Worm (Caenorhabditis elegans) whole organism, L1 larva: ENCODE results near the gene T05D4.5.

Experiments used
- C34B4.2 ChIP-seq: sonication (generic microtip); optimal IDR thresholded peaks from 2 replicates; lab custom pipeline; 2017; ENCODE audit warnings: mild to moderate bottlenecking, missing genetic modification characterization, missing compliant biosample characterization
- nhr-11 ChIP-seq: fragments of 150-350 bp; optimal IDR thresholded peaks from 2 replicates; lab custom pipeline; 2014; ENCODE audit warnings: missing biosample characterization, missing genetic modification characterization
- snpc-4 ChIP-seq: fragments of 150-350 bp; optimal IDR thresholded peaks from 2 replicates; lab custom pipeline; 2014; ENCODE audit warnings: missing biosample characterization, missing genetic modification characterization
- unc-130 ChIP-seq: fragments of 150-350 bp; optimal IDR thresholded peaks from 2 replicates; lab custom pipeline; 2017; ENCODE audit warnings: missing biosample characterization, missing genetic modification characterization, inconsistent platforms
- ztf-11 ChIP-seq, 2 experiments: sonication (generic microtip); optimal IDR thresholded peaks; 2 replicates each; lab custom pipeline; 2016 to 2017; ENCODE audit warnings: missing genetic modification characterization in 2 of 2, missing biosample characterization in 1 of 2, missing compliant biosample characterization in 1 of 2

DNA sequence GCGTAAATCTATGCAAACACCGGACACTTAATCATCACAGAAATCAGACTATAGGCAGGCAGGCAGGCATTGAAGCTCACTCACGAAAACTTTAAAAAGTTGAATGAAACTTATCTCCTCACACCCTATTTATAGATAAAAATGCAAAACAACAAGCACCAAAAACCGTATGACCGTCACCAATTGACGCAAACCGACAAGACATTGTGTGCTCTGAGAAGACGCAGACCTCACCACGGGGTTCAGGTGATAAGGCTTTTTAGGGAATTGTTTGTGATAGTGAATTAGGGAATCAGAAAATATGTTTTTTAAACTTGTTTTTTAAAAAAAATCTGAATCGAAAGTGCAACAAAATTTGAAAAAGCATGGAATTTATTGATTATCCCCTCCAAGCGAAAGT is 46.1 kb downstream of the T05D4.5 start, which contains the start of gene T12D8.5:
- no peak for TF ChIP-seq unc-130 (tag; lab: Kevin White, UChicago)
- no peak for TF ChIP-seq snpc-4
- no peak for TF ChIP-seq nhr-11 (tag; lab: Kevin White, UChicago)
- TF ChIP-seq ztf-11 (tag; optimal IDR thresholded peaks at IDR 0.05; lab: Kevin White, UChicago) = no peak
- no peak for TF ChIP-seq C34B4.2
